Worm (Caenorhabditis elegans) whole organism, late embryonic: ENCODE results near the gene F31A3.5.
"Not testable (repeated sequence)": the region's sequence is repeated elsewhere in the genome, so short reads cannot be mapped to it uniquely, and the experiment has no call there.

Source experiments
- ama-1 ChIP-seq: fragments of 150-350 bp; optimal IDR thresholded peaks from 2 replicates; lab custom pipeline; 2014
- dve-1 ChIP-seq: sonication (generic microtip); optimal IDR thresholded peaks from 2 replicates; lab custom pipeline; 2017; ENCODE audit warnings: antibody characterized with exemption, mild to moderate bottlenecking, missing genetic modification characterization, missing compliant biosample characterization
- fkh-10 ChIP-seq: fragments of 150-350 bp; optimal IDR thresholded peaks from 2 replicates; lab custom pipeline; 2014; ENCODE audit warnings: missing biosample characterization, missing genetic modification reagents, missing genetic modification characterization
- fkh-6 ChIP-seq: sonication (generic microtip); optimal IDR thresholded peaks from 2 replicates; lab custom pipeline; 2016; ENCODE audit warnings: missing genetic modification characterization, missing compliant biosample characterization
- lin-11 ChIP-seq: fragments of 200-800 bp; sonication (Bioruptor generic); optimal IDR thresholded peaks from 2 replicates; lab custom pipeline; 2018; ENCODE audit warnings: mild to moderate bottlenecking, missing genetic modification characterization, missing compliant biosample characterization

- not testable (repeated sequence) for TF ChIP-seq lin-11 (tag; lab: Kevin White, UChicago); fkh-10; ama-1 (lab: Kevin White, UChicago); dve-1 (tag; lab: Kevin White, UChicago); fkh-6 (tag; lab: Kevin White, UChicago)
These were observed 12.7 kb downstream of the F31A3.5 start, which contains the start of gene hlh-28 for ce11 chrX:17550755-17551154.
